Worm (Caenorhabditis elegans): ENCODE results near the gene daf-18.

Gene daf-18

DNA sequence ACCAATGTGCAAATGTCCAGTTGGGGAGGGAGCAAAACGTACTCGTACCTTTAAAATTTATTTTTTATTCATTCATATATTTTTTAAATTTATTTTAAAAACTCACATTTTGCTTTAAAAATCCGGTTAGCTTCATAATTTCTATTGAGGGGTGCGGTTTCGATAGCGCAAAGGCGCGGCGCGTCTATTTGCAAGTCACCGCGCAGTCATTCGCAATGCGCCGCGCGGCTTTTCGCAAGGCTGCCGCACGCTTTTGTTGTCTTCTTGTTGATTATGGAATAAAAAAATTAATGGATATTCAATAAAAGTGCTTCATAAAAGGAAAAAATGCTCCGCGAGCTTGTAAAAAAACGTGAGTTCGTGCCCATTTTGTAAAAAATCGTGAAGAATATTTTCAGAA, 34.7 kb downstream of the daf-18 start, which contains the start of the genes ears-2 and uncp-18 (continued):
- TF ChIP-seq dmd-6 (GFP tag; IDR thresholded peaks at IDR 0.05): peak; percentile 71
- peak; percentile 90 for TF ChIP-seq lin-38 (GFP tag; IDR thresholded peaks at IDR 0.05)
- TF ChIP-seq ama-1 (optimal IDR thresholded peaks at IDR 0.05): peak; percentile 17
- peak; percentile 85 for TF ChIP-seq ceh-20 (GFP tag; IDR thresholded peaks at IDR 0.05)
- peak; percentile 56 for TF ChIP-seq gei-8 (GFP tag; optimal IDR thresholded peaks at IDR 0.05)
- peak; percentile 84; the same call in 1 of the 2 replicates for TF ChIP-seq F44E2.7 (GFP tag; IDR thresholded peaks at IDR 0.05)
- TF ChIP-seq F10B5.3 (tag; optimal IDR thresholded peaks at IDR 0.05): peak; percentile 55
- peak; percentile 76 for TF ChIP-seq zfp-2 (tag; optimal IDR thresholded peaks at IDR 0.05)
- TF ChIP-seq Y5F2A.4 (GFP tag; optimal IDR thresholded peaks at IDR 0.05): no peak
- peak; percentile 95 for TF ChIP-seq hmg-1.1 (GFP tag; IDR thresholded peaks at IDR 0.05)
- no peak for TF ChIP-seq snpc-4 (tag; optimal IDR thresholded peaks at IDR 0.05)
- TF ChIP-seq mxl-2 (GFP tag; conservative IDR thresholded peaks at IDR 0.05): no peak
- peak; percentile 38 for TF ChIP-seq zip-2 (tag; optimal IDR thresholded peaks at IDR 0.05)
- no peak for TF ChIP-seq daf-12 (tag; optimal IDR thresholded peaks at IDR 0.05)
- TF ChIP-seq cey-2 (tag; optimal IDR thresholded peaks at IDR 0.05; ENCODE audit: borderline replicate concordance, insufficient read depth): no peak
- TF ChIP-seq mdl-1 (tag; optimal IDR thresholded peaks at IDR 0.05): peak in 1 of 2 experiments; percentile 20
- TF ChIP-seq unc-130 (GFP tag; optimal IDR thresholded peaks at IDR 0.05): peak; percentile 97
- TF ChIP-seq D1046.2 (GFP tag; IDR thresholded peaks at IDR 0.05): 0 out of 2 replicates have a peak, but pooled peaks have one; percentile 47
- peak; percentile 71 for TF ChIP-seq nhr-48 (tag; optimal IDR thresholded peaks at IDR 0.05)
- TF ChIP-seq ztf-11 (tag; optimal IDR thresholded peaks at IDR 0.05): no peak
- TF ChIP-seq nhr-28 (tag; optimal IDR thresholded peaks at IDR 0.05): peak; percentile 63
- peak; percentile 79 for TF ChIP-seq nhr-42 (GFP tag; IDR thresholded peaks at IDR 0.05)
- peak; percentile 79 for TF ChIP-seq lin-1 (GFP tag; IDR thresholded peaks at IDR 0.05)
- TF ChIP-seq R02D3.7 (tag; optimal IDR thresholded peaks at IDR 0.05): peak; percentile 55
- TF ChIP-seq lir-3 (tag; optimal IDR thresholded peaks at IDR 0.05): peak; percentile 48
- peak; percentile 81; the same call in 1 of the 2 replicates for TF ChIP-seq Y75B8A.6 (GFP tag; IDR thresholded peaks at IDR 0.05)
- peak; percentile 90 for TF ChIP-seq pha-4 (GFP tag; IDR thresholded peaks at IDR 0.05)
- TF ChIP-seq pha-4 (tag; optimal IDR thresholded peaks at IDR 0.05): no peak
- TF ChIP-seq fkh-10 (GFP tag; optimal IDR thresholded peaks at IDR 0.05): peak; percentile 43
- TF ChIP-seq dmd-8 (GFP tag; IDR thresholded peaks at IDR 0.05): no peak
- TF ChIP-seq T20F7.1 (GFP tag; optimal IDR thresholded peaks at IDR 0.05): no peak
- TF ChIP-seq ceh-44 (GFP tag; IDR thresholded peaks at IDR 0.05): peak; percentile 89
- TF ChIP-seq sdz-12 (GFP tag; optimal IDR thresholded peaks at IDR 0.05): peak; percentile 96
- TF ChIP-seq lin-39 (tag; optimal IDR thresholded peaks at IDR 0.05): no peak
- peak; percentile 83 for TF ChIP-seq hlh-11 (tag; optimal IDR thresholded peaks at IDR 0.05)
- TF ChIP-seq nhr-25 (tag; optimal IDR thresholded peaks at IDR 0.05; ENCODE audit: borderline replicate concordance, insufficient read depth): peak; percentile 69
- TF ChIP-seq aly-2 (tag; optimal IDR thresholded peaks at IDR 0.05): peak; percentile 54
- peak; percentile 84 to 95 for TF ChIP-seq lsy-2 (tag; optimal IDR thresholded peaks at IDR 0.05)
- TF ChIP-seq unc-62 (GFP tag; optimal IDR thresholded peaks at IDR 0.05 in 1 of 2): no peak
- TF ChIP-seq unc-62 (tag; optimal IDR thresholded peaks at IDR 0.05): no peak
- peak; percentile 54 for TF ChIP-seq pqm-1 (tag; optimal IDR thresholded peaks at IDR 0.05)
- no peak for TF ChIP-seq daf-8 (GFP tag; IDR thresholded peaks at IDR 0.05)
- peak; percentile 71; the same call in 1 of the 2 replicates for TF ChIP-seq php-3 (GFP tag; IDR thresholded peaks at IDR 0.05)
- TF ChIP-seq hif-1 (tag; optimal IDR thresholded peaks at IDR 0.05): peak; percentile 1 to 92
- peak; percentile 87 for TF ChIP-seq dmd-9 (GFP tag; IDR thresholded peaks at IDR 0.05)
- no peak for TF ChIP-seq daf-19 (GFP tag; conservative IDR thresholded peaks at IDR 0.05)
- peak; percentile 81 for TF ChIP-seq dpl-1 (GFP tag; optimal IDR thresholded peaks at IDR 0.05)
- peak; percentile 85 for TF ChIP-seq nhr-102 (tag; optimal IDR thresholded peaks at IDR 0.05)
- peak; percentile 99 for TF ChIP-seq mes-2 (tag; optimal IDR thresholded peaks at IDR 0.05; ENCODE audit: poor library complexity, severe bottlenecking)
- TF ChIP-seq Y105C5A.15 (GFP tag; IDR thresholded peaks at IDR 0.05): peak; percentile 89
- peak; percentile 90 for TF ChIP-seq spr-1 (tag; optimal IDR thresholded peaks at IDR 0.05)

Measured in whole organism, L4 larva.